Worm (Caenorhabditis elegans): ENCODE data around the gene ZC8.6.

- TF ChIP-seq zag-1 (tag; optimal IDR thresholded peaks at IDR 0.05) (no peak), elt-3 (tag; optimal IDR thresholded peaks at IDR 0.05) (no peak), snpc-4 (tag; optimal IDR thresholded peaks at IDR 0.05) (no peak), unc-62 (GFP tag; optimal IDR thresholded peaks at IDR 0.05) (no peak), aly-2 (tag; optimal IDR thresholded peaks at IDR 0.05) (no peak), nhr-129 (tag; optimal IDR thresholded peaks at IDR 0.05) (no peak), ama-1 (optimal IDR thresholded peaks at IDR 0.05) (no peak), mab-5 (tag; optimal IDR thresholded peaks at IDR 0.05) (no peak), egl-27 (tag; optimal IDR thresholded peaks at IDR 0.05) (no peak), lin-11 (tag; optimal IDR thresholded peaks at IDR 0.05) (no peak), lin-13 (GFP tag; optimal IDR thresholded peaks at IDR 0.05) (no peak), ceh-82 (tag; optimal IDR thresholded peaks at IDR 0.05) (no peak), R02D3.7 (tag; optimal IDR thresholded peaks at IDR 0.05) (no peak), ztf-4 (tag; optimal IDR thresholded peaks at IDR 0.05) (no peak)
These were observed 26.5 kb downstream of the ZC8.6 start, which contains the start of gene calu-1 for ce11 chrX:4970863-4971345.

All from whole organism, L2 larva.